Worm (Caenorhabditis elegans) whole organism, midembryonic: ENCODE results near the gene K11D12.12.

Source experiments
- T22C8.4 ChIP-seq: fragments of 200-800 bp; sonication (Bioruptor generic); IDR thresholded peaks from 2 replicates; pipeline ENCODE4 v1.3.6; 2022; ENCODE audit warnings: missing genetic modification characterization, missing compliant biosample characterization
- cog-1 ChIP-seq: sonication (generic microtip); optimal IDR thresholded peaks from 2 replicates; lab custom pipeline; 2016; ENCODE audit warnings: missing genetic modification characterization, missing compliant biosample characterization
- flt-1 ChIP-seq: fragments of 200-800 bp; sonication (Bioruptor generic); IDR thresholded peaks from 2 replicates; pipeline ENCODE4 v1.3.6; 2022; ENCODE audit warnings: missing genetic modification characterization, missing compliant biosample characterization
- tab-1 ChIP-seq: fragments of 200-800 bp; sonication (Bioruptor generic); IDR thresholded peaks from 2 replicates; pipeline ENCODE4 v1.3.6; 2022; ENCODE audit warnings: missing genetic modification characterization, missing compliant biosample characterization

ce11 chrV:5027640-5028039 lies 24.4 kb upstream of the K11D12.12 start, which contains the start of gene cpt-4:
- TF ChIP-seq cog-1 (tag; lab: Kevin White, UChicago) (no peak), flt-1 (GFP tag; lab: Robert Waterston, UW) (no peak), T22C8.4 (GFP tag; lab: Robert Waterston, UW) (no peak), tab-1 (GFP tag; lab: Robert Waterston, UW) (no peak)
